Worm (Caenorhabditis elegans): Measurements from ENCODE around the gene C44C10.11.

The C44C10.11 gene

ce11 chrX:11723781-11724201 is 13.6 kb upstream of the C44C10.11 start, which contains the start of gene D1053.4:
Gene D1053.4, minus strand, starts transcription at chrX:11723800.
- TF ChIP-seq ces-1 (GFP tag; optimal IDR thresholded peaks at IDR 0.05) = peak; percentile 96
- TF ChIP-seq nhr-2 (tag; optimal IDR thresholded peaks at IDR 0.05) = no peak

ce11 chrX:11720058-11720457 is 9.9 kb upstream of the C44C10.11 start:
- TF ChIP-seq elt-3 (tag; optimal IDR thresholded peaks at IDR 0.05) (no peak), lin-32 (GFP tag; optimal IDR thresholded peaks at IDR 0.05) (no peak), mls-2 (tag; optimal IDR thresholded peaks at IDR 0.05) (no peak), blmp-1 (tag; optimal IDR thresholded peaks at IDR 0.05) (no peak), nhr-2 (tag; optimal IDR thresholded peaks at IDR 0.05) (no peak), ztf-11 (tag; optimal IDR thresholded peaks at IDR 0.05) (no peak), drap-1 (GFP tag; optimal IDR thresholded peaks at IDR 0.05) (no peak), ceh-43 (GFP tag; optimal IDR thresholded peaks at IDR 0.05) (no peak), nhr-76 (tag; optimal IDR thresholded peaks at IDR 0.05) (no peak), hlh-1 (tag; optimal IDR thresholded peaks at IDR 0.05) (no peak), zip-8 (tag; optimal IDR thresholded peaks at IDR 0.05) (no peak)

- TF ChIP-seq sem-2 (GFP tag; optimal IDR thresholded peaks at IDR 0.05) (no peak), tbx-8 (GFP tag; optimal IDR thresholded peaks at IDR 0.05) (no peak), nhr-237 (tag; optimal IDR thresholded peaks at IDR 0.05) (peak; percentile 17), unc-62 (GFP tag; optimal IDR thresholded peaks at IDR 0.05) (no peak)
Measured at ce11 chrX:11718751-11719150, 8.6 kb upstream of the C44C10.11 start.

ce11 chrX:11716463-11716960 is 6.4 kb upstream of the C44C10.11 start, which contains the start of gene C44C10.9:
Gene C44C10.9, minus strand, starts transcription at chrX:11716513.
- no peak for TF ChIP-seq mls-2 (tag; optimal IDR thresholded peaks at IDR 0.05)
- no peak for TF ChIP-seq mab-5 (tag; optimal IDR thresholded peaks at IDR 0.05)
- TF ChIP-seq lin-32 (GFP tag; optimal IDR thresholded peaks at IDR 0.05) = no peak
- TF ChIP-seq snpc-4 (tag; optimal IDR thresholded peaks at IDR 0.05) = no peak
- no peak for TF ChIP-seq ceh-39 (tag; optimal IDR thresholded peaks at IDR 0.05)

- TF ChIP-seq ceh-83 (GFP tag; optimal IDR thresholded peaks at IDR 0.05) = no peak
- TF ChIP-seq snpc-4 (tag; optimal IDR thresholded peaks at IDR 0.05) = no peak
- no peak for TF ChIP-seq flh-1 (GFP tag; optimal IDR thresholded peaks at IDR 0.05)
- TF ChIP-seq nhr-237 (tag; optimal IDR thresholded peaks at IDR 0.05) = no peak
- no peak for TF ChIP-seq elt-1 (tag; optimal IDR thresholded peaks at IDR 0.05; ENCODE audit: borderline replicate concordance, insufficient read depth)
- no peak for TF ChIP-seq ceh-43 (GFP tag; optimal IDR thresholded peaks at IDR 0.05)
- no peak for TF ChIP-seq ces-1 (GFP tag; optimal IDR thresholded peaks at IDR 0.05)
- TF ChIP-seq lin-13 (tag; optimal IDR thresholded peaks at IDR 0.05) = no peak
- no peak for TF ChIP-seq M03D4.4 (tag; optimal IDR thresholded peaks at IDR 0.05)
Measured at ce11 chrX:11712230-11712853, 2.2 kb upstream of the C44C10.11 start, which contains the start of gene col-180. Gene col-180, minus strand, starts transcription at chrX:11712280.

ce11 chrX:11711437-11712080 is 1.4 kb upstream of the C44C10.11 start:
- TF ChIP-seq zip-8 (tag; optimal IDR thresholded peaks at IDR 0.05) (no peak), ham-2 (GFP tag; optimal IDR thresholded peaks at IDR 0.05) (no peak), ces-1 (GFP tag; optimal IDR thresholded peaks at IDR 0.05) (no peak), ceh-83 (GFP tag; optimal IDR thresholded peaks at IDR 0.05) (no peak), sptf-1 (tag; optimal IDR thresholded peaks at IDR 0.05) (no peak), mep-1 (tag; optimal IDR thresholded peaks at IDR 0.05) (no peak), hlh-1 (tag; optimal IDR thresholded peaks at IDR 0.05) (no peak), unc-120 (tag; optimal IDR thresholded peaks at IDR 0.05; ENCODE audit: poor library complexity, severe bottlenecking) (no peak), nhr-12 (tag; optimal IDR thresholded peaks at IDR 0.05) (no peak), blmp-1 (tag; optimal IDR thresholded peaks at IDR 0.05) (no peak), nhr-2 (tag; optimal IDR thresholded peaks at IDR 0.05) (no peak)

Data from whole organism, mixed stage, embryonic.